Fruit fly (Drosophila melanogaster): ENCODE data around the gene CG15362.
A peak's percentile ranks its signal among the peaks of the same experiment; 100 is the strongest.

CG15362 gene

DNA sequence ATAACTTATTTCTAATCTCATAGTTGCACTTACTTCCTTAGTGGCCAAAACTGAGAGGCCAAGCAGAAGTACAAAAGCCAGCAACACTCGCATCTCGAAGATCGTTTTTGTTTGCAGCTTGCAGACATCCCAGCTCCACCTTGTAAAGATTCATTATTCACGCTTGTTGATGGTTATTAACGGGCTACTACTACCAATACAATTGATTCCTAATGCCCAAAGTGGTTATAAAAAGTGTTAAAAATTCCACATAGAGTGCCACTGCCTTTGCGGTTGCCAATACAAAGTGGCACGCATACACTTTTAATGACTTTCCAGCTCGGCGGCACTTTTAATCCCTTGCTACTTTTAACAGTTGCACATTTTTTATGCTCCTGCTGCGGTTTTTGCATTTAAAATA is 11.1 kb downstream of the CG15362 start, which contains the start of gene Obp22a:
Gene Obp22a, minus strand, starts transcription at position 101 of the 400 bp plus-strand sequence.
- TF ChIP-seq dl (GFP tag; optimal IDR thresholded peaks at IDR 0.05; ENCODE audit: insufficient read depth in 1 of 2, partially characterized antibody in 2 of 2): no peak

DNA sequence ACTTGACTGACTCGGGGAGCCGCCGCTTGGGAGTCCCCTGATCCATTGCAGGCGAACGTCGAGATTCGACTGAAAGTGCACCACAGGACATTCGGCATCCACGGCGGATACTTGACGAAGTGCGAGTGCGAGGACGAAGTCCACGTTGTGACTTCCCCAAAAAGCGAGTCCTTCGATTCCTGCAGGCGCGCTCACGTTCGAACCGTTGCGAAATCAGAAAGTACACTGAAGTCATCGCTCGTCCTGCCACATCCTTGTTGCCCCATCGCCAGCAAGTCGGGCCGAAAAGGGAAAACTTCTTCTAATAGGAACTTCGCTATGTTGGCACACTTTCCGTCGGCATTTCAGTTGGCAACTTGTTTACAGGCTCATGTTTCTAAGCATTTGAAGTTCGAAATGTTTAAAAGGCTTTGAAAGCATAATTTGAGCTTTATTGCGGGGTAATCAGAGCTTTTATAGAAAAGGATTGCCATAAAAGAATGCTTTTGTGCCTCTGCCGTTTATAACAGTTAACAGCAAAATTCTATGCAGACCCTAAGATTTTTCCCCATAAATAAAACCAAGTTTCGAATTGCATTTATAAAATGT is 25.2 kb downstream of the CG15362 start, which contains the start of gene CG33543:
Gene CG33543, minus strand, starts transcription at position 232 of the 588 bp plus-strand sequence.
- no peak for TF ChIP-seq Jra (GFP tag; optimal IDR thresholded peaks at IDR 0.05)
- no peak for TF ChIP-seq pan (optimal IDR thresholded peaks at IDR 0.05)
- TF ChIP-seq OdsH (GFP tag; optimal IDR thresholded peaks at IDR 0.05): no peak
- no peak for TF ChIP-seq Rel (GFP tag; optimal IDR thresholded peaks at IDR 0.05)
- TF ChIP-seq Rel (tag; optimal IDR thresholded peaks at IDR 0.05): no peak
- TF ChIP-seq tai (GFP tag; optimal IDR thresholded peaks at IDR 0.05): no peak
- TF ChIP-seq N (GFP tag; optimal IDR thresholded peaks at IDR 0.05): no peak
- no peak for TF ChIP-seq fru (GFP tag; optimal IDR thresholded peaks at IDR 0.05)
- no peak for TF ChIP-seq rgr (GFP tag; optimal IDR thresholded peaks at IDR 0.05)
- TF ChIP-seq CG32264 (GFP tag; optimal IDR thresholded peaks at IDR 0.05): no peak
- no peak for TF ChIP-seq ey (GFP tag; optimal IDR thresholded peaks at IDR 0.05)
- no peak for TF ChIP-seq Vsx2 (GFP tag; optimal IDR thresholded peaks at IDR 0.05; ENCODE audit: partially characterized antibody)

DNA sequence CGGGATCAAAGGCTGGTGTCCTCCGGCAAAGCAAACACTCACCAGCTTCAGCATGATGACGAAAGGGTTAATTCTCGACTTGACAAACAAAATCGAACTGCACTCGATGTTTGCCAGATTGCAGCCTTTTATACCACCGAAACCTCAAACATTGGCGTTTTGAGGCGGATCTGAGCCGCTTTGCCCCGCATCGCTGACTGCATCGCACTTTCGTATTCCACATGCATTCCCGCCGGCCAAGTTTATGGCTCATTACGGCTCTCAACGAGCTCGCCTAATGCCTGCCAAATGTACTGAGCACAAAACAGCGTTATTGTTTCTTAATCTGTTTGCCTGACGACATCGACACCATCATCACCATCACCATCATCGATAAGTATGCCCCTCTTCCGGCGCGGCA is 26.1 kb downstream of the CG15362 start, which contains the start of gene CG15353:
Gene CG15353, minus strand, starts transcription at position 101 of the 400 bp plus-strand sequence.
- TF ChIP-seq lola (GFP tag; optimal IDR thresholded peaks at IDR 0.05): no peak
- TF ChIP-seq Sp1 (GFP tag; optimal IDR thresholded peaks at IDR 0.05): no peak
- no peak for TF ChIP-seq psq (GFP tag; optimal IDR thresholded peaks at IDR 0.05)
- no peak for TF ChIP-seq CG9705 (GFP tag; optimal IDR thresholded peaks at IDR 0.05)
- no peak for TF ChIP-seq N (GFP tag; optimal IDR thresholded peaks at IDR 0.05)
- TF ChIP-seq Jra (GFP tag; optimal IDR thresholded peaks at IDR 0.05): no peak
- no peak for TF ChIP-seq tai (GFP tag; optimal IDR thresholded peaks at IDR 0.05)
- TF ChIP-seq sage (GFP tag; optimal IDR thresholded peaks at IDR 0.05): no peak
- no peak for TF ChIP-seq GATAd (GFP tag; optimal IDR thresholded peaks at IDR 0.05)
- TF ChIP-seq usp (GFP tag; optimal IDR thresholded peaks at IDR 0.05): no peak
- TF ChIP-seq sv (GFP tag; optimal IDR thresholded peaks at IDR 0.05): no peak
- TF ChIP-seq OdsH (GFP tag; optimal IDR thresholded peaks at IDR 0.05): no peak
- no peak for TF ChIP-seq woc (GFP tag; optimal IDR thresholded peaks at IDR 0.05)
- TF ChIP-seq Hr83 (GFP tag; optimal IDR thresholded peaks at IDR 0.05; ENCODE audit: poor library complexity, severe bottlenecking): no peak
- TF ChIP-seq Abd-B (GFP tag; optimal IDR thresholded peaks at IDR 0.05): no peak
- TF ChIP-seq foxo (GFP tag; optimal IDR thresholded peaks at IDR 0.05): no peak
- TF ChIP-seq Vsx2 (GFP tag; optimal IDR thresholded peaks at IDR 0.05; ENCODE audit: partially characterized antibody): no peak
- no peak for TF ChIP-seq HLH106 (tag; optimal IDR thresholded peaks at IDR 0.05)

DNA sequence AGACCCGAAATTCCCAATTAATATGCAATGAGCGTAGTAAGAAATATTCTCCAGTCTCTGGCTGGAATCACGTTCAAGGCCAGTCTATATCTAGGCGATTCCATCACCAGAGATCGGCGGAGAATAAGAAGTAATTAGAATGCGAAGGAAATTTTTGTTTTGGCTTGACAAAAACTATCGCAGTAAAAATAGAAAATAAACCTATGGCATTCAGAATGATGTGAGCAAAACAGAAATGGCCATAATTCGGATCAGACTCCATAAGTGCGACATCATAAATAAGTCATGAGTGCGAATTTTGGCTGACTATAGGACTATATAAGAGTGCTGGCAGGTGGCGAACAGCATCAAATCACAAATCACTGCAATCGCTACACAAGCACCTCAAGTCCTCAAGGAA is 27.1 kb downstream of the CG15362 start, which contains the start of gene Nplp4:
Gene Nplp4, plus strand, starts transcription at position 301 of the 400 bp plus-strand sequence.
- TF ChIP-seq dsf (GFP tag; optimal IDR thresholded peaks at IDR 0.05; ENCODE audit: borderline replicate concordance): no peak
- no peak for TF ChIP-seq dl (GFP tag; optimal IDR thresholded peaks at IDR 0.05; ENCODE audit: insufficient read depth in 1 of 2, partially characterized antibody in 2 of 2)
- TF ChIP-seq brk (GFP tag; optimal IDR thresholded peaks at IDR 0.05): no peak
- TF ChIP-seq CG32264 (GFP tag; optimal IDR thresholded peaks at IDR 0.05): no peak
- no peak for TF ChIP-seq HLH106 (tag; optimal IDR thresholded peaks at IDR 0.05)
- TF ChIP-seq Jra (GFP tag; optimal IDR thresholded peaks at IDR 0.05): no peak
- no peak for TF ChIP-seq GATAd (GFP tag; optimal IDR thresholded peaks at IDR 0.05)
- no peak for TF ChIP-seq Myc (optimal IDR thresholded peaks at IDR 0.05)
- no peak for TF ChIP-seq Rel (GFP tag; optimal IDR thresholded peaks at IDR 0.05)
- TF ChIP-seq Rel (tag; optimal IDR thresholded peaks at IDR 0.05): no peak
- TF ChIP-seq sv (GFP tag; optimal IDR thresholded peaks at IDR 0.05): no peak

dm6 chr2L:2008980-2009954 is 28.3 kb downstream of the CG15362 start, which contains the start of gene CG4238:
Gene CG4238 (plus strand): TSS chr2L:2009859.
- TF ChIP-seq Hnf4 (GFP tag; optimal IDR thresholded peaks at IDR 0.05) (no peak), pan (optimal IDR thresholded peaks at IDR 0.05) (no peak), dmrt93B (GFP tag; optimal IDR thresholded peaks at IDR 0.05) (no peak), dsf (GFP tag; optimal IDR thresholded peaks at IDR 0.05; ENCODE audit: borderline replicate concordance) (no peak), OdsH (GFP tag; optimal IDR thresholded peaks at IDR 0.05) (no peak), CG32264 (GFP tag; optimal IDR thresholded peaks at IDR 0.05) (no peak), Hr78 (GFP tag; optimal IDR thresholded peaks at IDR 0.05) (no peak), dl (GFP tag; optimal IDR thresholded peaks at IDR 0.05; ENCODE audit: insufficient read depth in 1 of 2, partially characterized antibody in 2 of 2) (no peak), ey (GFP tag; optimal IDR thresholded peaks at IDR 0.05) (no peak), Hr83 (GFP tag; optimal IDR thresholded peaks at IDR 0.05; ENCODE audit: poor library complexity, severe bottlenecking) (no peak), Mio (GFP tag; optimal IDR thresholded peaks at IDR 0.05) (no peak), rgr (GFP tag; optimal IDR thresholded peaks at IDR 0.05) (no peak), N (GFP tag; optimal IDR thresholded peaks at IDR 0.05) (no peak), Myc (optimal IDR thresholded peaks at IDR 0.05) (no peak), Sp1 (GFP tag; optimal IDR thresholded peaks at IDR 0.05) (no peak), jim (GFP tag; optimal IDR thresholded peaks at IDR 0.05) (no peak), sage (GFP tag; optimal IDR thresholded peaks at IDR 0.05) (peak; percentile 12), br (GFP tag; optimal IDR thresholded peaks at IDR 0.05) (no peak), lola (GFP tag; optimal IDR thresholded peaks at IDR 0.05) (no peak), psq (GFP tag; optimal IDR thresholded peaks at IDR 0.05) (no peak), Dfd (GFP tag; optimal IDR thresholded peaks at IDR 0.05) (no peak), tai (GFP tag; optimal IDR thresholded peaks at IDR 0.05) (no peak), Vsx2 (GFP tag; optimal IDR thresholded peaks at IDR 0.05; ENCODE audit: partially characterized antibody) (no peak)
